Fruit fly (Drosophila melanogaster) whole organism, embryonic: ENCODE measurements around the gene CG33631.
A peak's percentile ranks its signal among the peaks of the same experiment; 100 is the strongest.

Experiments
- CG10462 ChIP-seq: fragments of 200-800 bp; sonication (Bioruptor generic); optimal IDR thresholded peaks from 2 replicates; lab custom pipeline; 2016; ENCODE audit warnings: missing biosample characterization, missing genetic modification characterization
- CG11560 ChIP-seq: fragments of 200-800 bp; sonication (Bioruptor generic); IDR thresholded peaks from 3 replicates; pipeline ENCODE4 v1.3.6; 2022; ENCODE audit warnings: missing biosample characterization, missing genetic modification characterization
- CG12219 ChIP-seq: fragments of 200-800 bp; sonication (Bioruptor generic); optimal IDR thresholded peaks from 3 replicates; lab custom pipeline; 2018; ENCODE audit warnings: missing biosample characterization, mild to moderate bottlenecking, missing genetic modification characterization
- CG12391 ChIP-seq: fragments of 200-800 bp; sonication (Bioruptor generic); optimal IDR thresholded peaks from 3 replicates; lab custom pipeline; 2018; ENCODE audit warnings: missing biosample characterization, mild to moderate bottlenecking, missing genetic modification characterization, moderate library complexity
- CG13424 ChIP-seq: fragments of 200-800 bp; sonication (Bioruptor generic); optimal IDR thresholded peaks from 2 replicates; lab custom pipeline; 2019; ENCODE audit warnings: missing biosample characterization, mild to moderate bottlenecking, missing genetic modification characterization, moderate library complexity
- CG14050 ChIP-seq: fragments of 200-800 bp; sonication (Bioruptor generic); IDR thresholded peaks from 3 replicates; pipeline ENCODE4 v1.3.6; 2022; ENCODE audit warnings: missing biosample characterization, missing genetic modification characterization
- CG15601 ChIP-seq: fragments of 200-800 bp; sonication (Bioruptor generic); optimal IDR thresholded peaks from 3 replicates; lab custom pipeline; 2019; ENCODE audit warnings: missing biosample characterization, mild to moderate bottlenecking, missing genetic modification characterization, moderate library complexity
- CG16779 ChIP-seq: fragments of 200-800 bp; sonication (Bioruptor generic); IDR thresholded peaks from 2 replicates; pipeline ENCODE4 v1.3.6; 2022; ENCODE audit warnings: missing biosample characterization, missing genetic modification characterization
- CG16863 ChIP-seq: fragments of 200-800 bp; sonication (Bioruptor generic); optimal IDR thresholded peaks from 3 replicates; lab custom pipeline; 2016; ENCODE audit warnings: missing biosample characterization, missing genetic modification characterization
- CG17359 ChIP-seq: fragments of 200-800 bp; sonication (Bioruptor generic); optimal IDR thresholded peaks from 3 replicates; lab custom pipeline; 2018; ENCODE audit warnings: missing biosample characterization, mild to moderate bottlenecking, missing genetic modification characterization, moderate library complexity
- CG1832 ChIP-seq: fragments of 200-800 bp; sonication (Bioruptor generic); optimal IDR thresholded peaks from 2 replicates; lab custom pipeline; 2017; ENCODE audit warnings: missing biosample characterization, mild to moderate bottlenecking, missing genetic modification characterization, inconsistent platforms
- CG2116 ChIP-seq: fragments of 200-800 bp; sonication (Bioruptor generic); optimal IDR thresholded peaks from 3 replicates; lab custom pipeline; 2018; ENCODE audit warnings: missing biosample characterization, mild to moderate bottlenecking, missing genetic modification characterization
- CG2129 ChIP-seq: fragments of 200-800 bp; sonication (Bioruptor generic); IDR thresholded peaks from 2 replicates; pipeline ENCODE4 v1.3.6; 2022; ENCODE audit warnings: missing biosample characterization, missing genetic modification characterization; ENCODE audit not compliant: partially characterized antibody
- CG31224 ChIP-seq: fragments of 200-800 bp; sonication (Bioruptor generic); IDR thresholded peaks from 2 replicates; pipeline ENCODE4 v1.3.6; 2022; ENCODE audit warnings: missing biosample characterization, missing genetic modification characterization
- CG32532 ChIP-seq: fragments of 200-800 bp; sonication (Bioruptor generic); IDR thresholded peaks from 2 replicates; pipeline ENCODE4 v1.3.6; 2022; ENCODE audit warnings: missing biosample characterization, missing genetic modification characterization
- CG3407 ChIP-seq: fragments of 200-800 bp; sonication (Bioruptor generic); optimal IDR thresholded peaks from 2 replicates; lab custom pipeline; 2018; ENCODE audit warnings: missing biosample characterization, mild to moderate bottlenecking, missing genetic modification characterization
- CG34376 ChIP-seq: fragments of 200-800 bp; sonication (Bioruptor generic); optimal IDR thresholded peaks from 2 replicates; lab custom pipeline; 2018; ENCODE audit warnings: missing biosample characterization, mild to moderate bottlenecking, missing genetic modification characterization
- CG42726 ChIP-seq: fragments of 200-800 bp; sonication (Bioruptor generic); IDR thresholded peaks from 2 replicates; pipeline ENCODE4 v1.3.6; 2022; ENCODE audit warnings: missing biosample characterization, missing genetic modification characterization; ENCODE audit not compliant: partially characterized antibody
- CG6272 ChIP-seq: fragments of 200-800 bp; sonication (Bioruptor generic); IDR thresholded peaks from 2 replicates; pipeline ENCODE4 v1.3.6; 2022; ENCODE audit warnings: missing biosample characterization, missing genetic modification characterization
- CG7372 ChIP-seq: fragments of 200-800 bp; sonication (Bioruptor generic); IDR thresholded peaks from 2 replicates; pipeline ENCODE4 v1.3.6; 2022; ENCODE audit warnings: missing biosample characterization, missing genetic modification characterization
- CG7745 ChIP-seq: fragments of 200-800 bp; sonication (Bioruptor generic); optimal IDR thresholded peaks from 2 replicates; lab custom pipeline; 2018; ENCODE audit warnings: missing biosample characterization, mild to moderate bottlenecking, missing genetic modification characterization, moderate library complexity
- CG9609 ChIP-seq: fragments of 200-800 bp; sonication (Bioruptor generic); optimal IDR thresholded peaks from 3 replicates; lab custom pipeline; 2016; ENCODE audit warnings: missing biosample characterization, missing genetic modification characterization
- CG9817 ChIP-seq: fragments of 200-800 bp; sonication (Bioruptor generic); optimal IDR thresholded peaks from 2 replicates; lab custom pipeline; 2018; ENCODE audit warnings: missing biosample characterization, mild to moderate bottlenecking, missing genetic modification characterization, moderate library complexity
- Dad ChIP-seq: fragments of 200-800 bp; sonication (Bioruptor generic); optimal IDR thresholded peaks from 3 replicates; lab custom pipeline; 2016; ENCODE audit warnings: missing biosample characterization, missing genetic modification characterization
- Dip2 ChIP-seq: fragments of 200-800 bp; sonication (Bioruptor generic); IDR thresholded peaks from 2 replicates; pipeline ENCODE4 v1.3.6; 2022; ENCODE audit warnings: missing biosample characterization, missing genetic modification characterization
- HmgD ChIP-seq: fragments of 200-800 bp; sonication (Bioruptor generic); optimal IDR thresholded peaks from 3 replicates; lab custom pipeline; 2016; ENCODE audit warnings: missing biosample characterization, missing genetic modification characterization
- Mad ChIP-seq: fragments of 200-800 bp; sonication (Bioruptor generic); optimal IDR thresholded peaks from 2 replicates; lab custom pipeline; 2016; ENCODE audit warnings: missing biosample characterization, missing genetic modification characterization
- Myb ChIP-seq: fragments of 200-800 bp; sonication (Bioruptor generic); optimal IDR thresholded peaks from 2 replicates; lab custom pipeline; 2016; ENCODE audit warnings: missing biosample characterization, missing genetic modification characterization
- Nf-YB ChIP-seq: fragments of 200-800 bp; sonication (Bioruptor generic); optimal IDR thresholded peaks from 3 replicates; lab custom pipeline; 2019; ENCODE audit warnings: missing biosample characterization, mild to moderate bottlenecking, missing genetic modification characterization, moderate library complexity
- Nf-YC ChIP-seq: fragments of 200-800 bp; optimal IDR thresholded peaks from 3 replicates; lab custom pipeline; 2019; ENCODE audit warnings: missing biosample characterization, mild to moderate bottlenecking, missing genetic modification characterization, moderate library complexity
- Trl ChIP-seq, 3 experiments: fragments of >200 bp in 2 of 3; fragments of 200-800 bp in 1 of 3; sonication (Bioruptor generic) in 1 of 3; optimal IDR thresholded peaks; 2 replicates in 1 of 3; 3 replicates in 2 of 3; lab custom pipeline; 2016 to 2017; ENCODE audit warnings: missing biosample characterization in 1 of 3, missing genetic modification characterization in 1 of 3
- ac ChIP-seq: fragments of 200-800 bp; sonication (Bioruptor generic); optimal IDR thresholded peaks from 3 replicates; lab custom pipeline; 2017; ENCODE audit warnings: missing biosample characterization, mild to moderate bottlenecking, missing genetic modification characterization
- amos ChIP-seq: fragments of 200-800 bp; sonication (Bioruptor generic); IDR thresholded peaks from 2 replicates; pipeline ENCODE4 v1.3.6; 2022; ENCODE audit warnings: missing biosample characterization, missing genetic modification characterization; ENCODE audit not compliant: partially characterized antibody
- ase ChIP-seq: fragments of 200-800 bp; sonication (Bioruptor generic); IDR thresholded peaks from 3 replicates; pipeline ENCODE4 v1.3.6; 2022; ENCODE audit warnings: missing biosample characterization, missing genetic modification characterization
- btn ChIP-seq: fragments of 200-800 bp; sonication (Bioruptor generic); optimal IDR thresholded peaks from 2 replicates; lab custom pipeline; 2016; ENCODE audit warnings: missing biosample characterization, missing genetic modification characterization
- caup ChIP-seq: fragments of 200-800 bp; sonication (Bioruptor generic); optimal IDR thresholded peaks from 3 replicates; lab custom pipeline; 2017; ENCODE audit warnings: missing biosample characterization, mild to moderate bottlenecking, missing genetic modification characterization, moderate library complexity; ENCODE audit not compliant: severe bottlenecking
- dan ChIP-seq: fragments of 200-800 bp; sonication (Bioruptor generic); IDR thresholded peaks from 2 replicates; pipeline ENCODE4 v1.3.6; 2022; ENCODE audit warnings: missing biosample characterization, missing genetic modification characterization
- disco-r ChIP-seq: fragments of 200-800 bp; sonication (Bioruptor generic); optimal IDR thresholded peaks from 2 replicates; lab custom pipeline; 2016; ENCODE audit warnings: missing biosample characterization, missing genetic modification characterization
- gcm2 ChIP-seq: fragments of 200-800 bp; sonication (Bioruptor generic); optimal IDR thresholded peaks from 2 replicates; lab custom pipeline; 2016; ENCODE audit warnings: missing biosample characterization, missing genetic modification characterization
- gt ChIP-seq: fragments of 200-800 bp; sonication (Bioruptor generic); IDR thresholded peaks from 2 replicates; pipeline ENCODE4 v1.3.6; 2022; ENCODE audit warnings: missing biosample characterization, missing genetic modification characterization
- ind ChIP-seq: fragments of 200-800 bp; sonication (Bioruptor generic); optimal IDR thresholded peaks from 3 replicates; lab custom pipeline; 2016; ENCODE audit warnings: missing biosample characterization, missing genetic modification characterization
- nmo ChIP-seq: fragments of 200-800 bp; sonication (Bioruptor generic); optimal IDR thresholded peaks from 2 replicates; lab custom pipeline; 2018; ENCODE audit warnings: missing biosample characterization, mild to moderate bottlenecking, missing genetic modification characterization, moderate library complexity
- pfk ChIP-seq: fragments of 200-800 bp; sonication (Bioruptor generic); optimal IDR thresholded peaks from 2 replicates; lab custom pipeline; 2018; ENCODE audit warnings: missing biosample characterization, mild to moderate bottlenecking, missing genetic modification characterization, moderate library complexity
- pho ChIP-seq: fragments of 200-800 bp; sonication (Bioruptor generic); optimal IDR thresholded peaks from 2 replicates; lab custom pipeline; 2016; ENCODE audit warnings: missing biosample characterization, missing genetic modification characterization
- phol ChIP-seq: fragments of 200-800 bp; sonication (Bioruptor generic); optimal IDR thresholded peaks from 3 replicates; lab custom pipeline; 2018; ENCODE audit warnings: missing biosample characterization, mild to moderate bottlenecking, missing genetic modification characterization, moderate library complexity
- pros ChIP-seq: fragments of 200-800 bp; sonication (Bioruptor generic); optimal IDR thresholded peaks from 3 replicates; lab custom pipeline; 2019; ENCODE audit warnings: missing biosample characterization, mild to moderate bottlenecking, missing genetic modification characterization, moderate library complexity
- rib ChIP-seq: fragments of 200-800 bp; sonication (Bioruptor generic); IDR thresholded peaks from 2 replicates; pipeline ENCODE4 v1.3.6; 2022; ENCODE audit warnings: missing biosample characterization, missing genetic modification characterization
- schlank ChIP-seq: fragments of 200-800 bp; sonication (Bioruptor generic); optimal IDR thresholded peaks from 2 replicates; lab custom pipeline; 2018; ENCODE audit warnings: missing biosample characterization, mild to moderate bottlenecking, missing genetic modification characterization
- sima ChIP-seq: fragments of 200-800 bp; sonication (Bioruptor generic); optimal IDR thresholded peaks from 2 replicates; lab custom pipeline; 2016; ENCODE audit warnings: missing biosample characterization, missing genetic modification characterization
- slp2 ChIP-seq: fragments of 200-800 bp; sonication (Bioruptor generic); optimal IDR thresholded peaks from 2 replicates; lab custom pipeline; 2016; ENCODE audit warnings: missing biosample characterization, missing genetic modification characterization
- ssp ChIP-seq: fragments of 200-800 bp; sonication (Bioruptor generic); IDR thresholded peaks from 2 replicates; pipeline ENCODE4 v1.3.6; 2022; ENCODE audit warnings: missing biosample characterization, missing genetic modification characterization

The CG33631 gene

DNA sequence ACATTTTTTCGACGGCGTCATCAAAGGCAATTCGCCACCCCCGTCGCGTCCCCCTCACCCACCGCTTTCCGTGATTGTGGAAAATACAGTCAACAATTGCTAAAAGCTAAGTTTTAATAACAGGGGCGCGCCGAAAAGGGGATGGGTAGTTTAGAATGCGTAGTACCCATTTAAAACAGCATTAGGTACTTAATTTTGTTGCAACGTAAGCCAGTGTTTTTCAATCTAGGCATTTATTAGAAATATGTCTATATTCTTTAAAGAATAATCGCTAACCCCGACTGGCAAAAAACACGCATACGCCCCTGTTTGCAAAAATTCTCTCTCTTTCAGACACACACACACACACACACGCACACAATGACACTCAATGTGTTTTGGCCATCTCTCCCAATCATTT, 21.1 kb downstream of the CG33631 start (continued):
- TF ChIP-seq CG1832 (GFP tag; lab: Kevin White, UChicago), result no peak
- TF ChIP-seq CG32532 (GFP tag; lab: Robert Waterston, UW), result peak; percentile 82
- no peak for TF ChIP-seq ssp (GFP tag; lab: Robert Waterston, UW)
- TF ChIP-seq caup (GFP tag; lab: Kevin White, UChicago), result peak; percentile 70
- TF ChIP-seq CG13424 (tag; lab: Kevin White, UChicago), result peak; percentile 14
- peak; percentile 53 for TF ChIP-seq CG9817 (tag; lab: Kevin White, UChicago)
- TF ChIP-seq disco-r (GFP tag; lab: Kevin White, UChicago), result no peak
- no peak for TF ChIP-seq Dad
- no peak for TF ChIP-seq CG12219 (GFP tag; lab: Kevin White, UChicago)
- TF ChIP-seq CG16863 (GFP tag; lab: Kevin White, UChicago), result no peak
- no peak for TF ChIP-seq CG9609 (GFP tag; lab: Kevin White, UChicago)
- no peak for TF ChIP-seq Nf-YB
- no peak for TF ChIP-seq btn
- TF ChIP-seq CG6272 (GFP tag; lab: Robert Waterston, UW), result 0 out of 2 replicates have a peak, but pooled peaks have one; percentile 6
- TF ChIP-seq ac, result no peak
- TF ChIP-seq CG3407 (GFP tag; lab: Kevin White, UChicago), result no peak
- no peak for TF ChIP-seq pros
- TF ChIP-seq CG10462 (GFP tag; lab: Kevin White, UChicago), result no peak
- TF ChIP-seq CG34376 (GFP tag; lab: Kevin White, UChicago), result no peak
- TF ChIP-seq CG7372 (GFP tag; lab: Robert Waterston, UW), result no peak
- TF ChIP-seq CG2116 (GFP tag; lab: Kevin White, UChicago), result no peak
- TF ChIP-seq CG15601, result no peak
- peak; percentile 56 for TF ChIP-seq CG31224
- no peak for TF ChIP-seq nmo
- TF ChIP-seq CG7745 (tag; lab: Kevin White, UChicago), result no peak
- no peak for TF ChIP-seq Mad (GFP tag; lab: Kevin White, UChicago)
- TF ChIP-seq Trl (optimal IDR thresholded peaks at IDR 0.05; lab: Kevin White, UChicago), result no peak
- no peak for TF ChIP-seq Trl (GFP tag; optimal IDR thresholded peaks at IDR 0.05; lab: Kevin White, UChicago)
- no peak for TF ChIP-seq gcm2
- no peak for TF ChIP-seq Nf-YC (tag; lab: Kevin White, UChicago)
- peak; percentile 25 for TF ChIP-seq CG12391 (tag; lab: Kevin White, UChicago)
- TF ChIP-seq CG17359 (tag; lab: Kevin White, UChicago), result peak; percentile 32
- no peak for TF ChIP-seq pfk (GFP tag; lab: Kevin White, UChicago)
- no peak; the same call in 2 of the 3 replicates for TF ChIP-seq CG11560
- TF ChIP-seq ase, result no peak
- TF ChIP-seq schlank (tag; lab: Kevin White, UChicago), result peak; percentile 68
- TF ChIP-seq HmgD (GFP tag; lab: Kevin White, UChicago), result no peak
- 0 out of 2 replicates have a peak, but pooled peaks have one; percentile 67 for TF ChIP-seq CG16779 (GFP tag; lab: Robert Waterston, UW)
- no peak for TF ChIP-seq sima (GFP tag; lab: Kevin White, UChicago)
- TF ChIP-seq rib (GFP tag; lab: Robert Waterston, UW), result peak; percentile 59
- TF ChIP-seq dan (GFP tag; lab: Robert Waterston, UW), result no peak
- TF ChIP-seq Myb (GFP tag; lab: Kevin White, UChicago), result peak; percentile 25
- TF ChIP-seq phol (tag; lab: Kevin White, UChicago), result no peak
- TF ChIP-seq gt (GFP tag; lab: Robert Waterston, UW), result no peak
- TF ChIP-seq CG42726 (GFP tag; lab: Robert Waterston, UW), result no peak
- no peak for TF ChIP-seq slp2
- TF ChIP-seq Dip2 (GFP tag; lab: Robert Waterston, UW), result no peak
- no peak for TF ChIP-seq CG2129
- peak; percentile 45 for TF ChIP-seq ind (GFP tag; lab: Kevin White, UChicago)
- TF ChIP-seq amos, result no peak
- TF ChIP-seq pho (GFP tag; lab: Kevin White, UChicago), result peak; percentile 70
- TF ChIP-seq CG14050 (GFP tag; lab: Robert Waterston, UW), result no peak
